Fruit fly (Drosophila melanogaster): ENCODE data around the gene CG32037.

DNA sequence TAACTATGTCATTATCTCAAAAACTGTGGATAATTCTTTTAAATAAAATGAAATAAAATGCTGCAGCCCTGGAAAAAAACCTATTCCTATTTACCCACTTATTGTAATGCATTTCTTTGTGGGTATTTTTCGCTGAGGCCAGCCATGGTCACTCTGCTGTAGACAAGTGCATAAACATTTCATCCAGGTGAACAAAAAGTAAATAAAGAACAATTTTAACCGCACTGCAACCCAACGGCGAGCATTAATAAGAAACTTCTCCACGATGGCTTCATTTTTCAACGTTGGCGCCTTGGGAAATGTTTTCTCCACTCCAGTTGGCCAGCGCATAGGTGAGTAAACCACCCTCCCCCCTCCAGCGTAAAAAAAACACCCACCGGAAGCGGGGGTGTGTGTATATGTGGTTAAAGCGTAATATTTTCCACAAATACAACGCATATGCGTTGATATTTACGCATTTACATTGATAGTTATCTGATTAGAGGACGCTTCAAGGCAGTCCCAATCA is 45.2 kb downstream of the CG32037 start, which contains the start of gene CG3529:
- TF ChIP-seq D1 (tag; optimal IDR thresholded peaks at IDR 0.05) (no peak), EcR (GFP tag; optimal IDR thresholded peaks at IDR 0.05) (peak; percentile 29), Pif1A (GFP tag; optimal IDR thresholded peaks at IDR 0.05) (no peak), CG13204 (GFP tag; optimal IDR thresholded peaks at IDR 0.05) (no peak), gl (tag; optimal IDR thresholded peaks at IDR 0.05) (no peak), fd96Ca (GFP tag; IDR thresholded peaks at IDR 0.05) (no peak), CG12605 (GFP tag; IDR thresholded peaks at IDR 0.05) (no peak), CG8301 (tag; optimal IDR thresholded peaks at IDR 0.05) (no peak), CG10348 (GFP tag; IDR thresholded peaks at IDR 0.05) (no peak), CG32121 (GFP tag; IDR thresholded peaks at IDR 0.05) (0 out of 2 replicates have a peak, but pooled peaks have one; percentile 22), CG8159 (tag; optimal IDR thresholded peaks at IDR 0.05) (no peak)

Measured in whole organism, pupa.